Fruit fly (Drosophila melanogaster) whole organism, pupa: Measurements from ENCODE around the gene CG7025.

Source experiments
- CG10348 ChIP-seq: fragments of 200-800 bp; sonication (Bioruptor generic); IDR thresholded peaks from 2 replicates; pipeline ENCODE4 v1.3.6; 2022; ENCODE audit warnings: missing biosample characterization, missing genetic modification characterization
- CG12605 ChIP-seq: fragments of 200-800 bp; sonication (Bioruptor generic); IDR thresholded peaks from 2 replicates; pipeline ENCODE4 v1.3.6; 2022; ENCODE audit warnings: missing biosample characterization, missing genetic modification characterization
- CG13204 ChIP-seq: fragments of 200-800 bp; sonication (Bioruptor generic); optimal IDR thresholded peaks from 2 replicates; lab custom pipeline; 2018; ENCODE audit warnings: missing biosample characterization, mild to moderate bottlenecking, missing genetic modification characterization, moderate library complexity
- CG14655 ChIP-seq: fragments of 200-800 bp; sonication (Bioruptor generic); optimal IDR thresholded peaks from 3 replicates; lab custom pipeline; 2017; ENCODE audit warnings: mild to moderate bottlenecking, missing biosample characterization, missing genetic modification reagents, missing genetic modification characterization
- CG15710 ChIP-seq: fragments of 200-800 bp; sonication (Bioruptor generic); optimal IDR thresholded peaks from 2 replicates; lab custom pipeline; 2018; ENCODE audit warnings: missing biosample characterization, mild to moderate bottlenecking, missing genetic modification characterization, moderate library complexity
- CG17806 ChIP-seq: fragments of 200-800 bp; sonication (Bioruptor generic); optimal IDR thresholded peaks from 2 replicates; lab custom pipeline; 2018; ENCODE audit warnings: missing biosample characterization, mild to moderate bottlenecking, missing genetic modification characterization, moderate library complexity
- CG32121 ChIP-seq: fragments of 200-800 bp; sonication (Bioruptor generic); IDR thresholded peaks from 2 replicates; pipeline ENCODE4 v1.3.6; 2022; ENCODE audit warnings: missing biosample characterization, missing genetic modification characterization
- CG34367 ChIP-seq: fragments of 200-800 bp; sonication (Bioruptor generic); optimal IDR thresholded peaks from 2 replicates; lab custom pipeline; 2018; ENCODE audit warnings: missing biosample characterization, mild to moderate bottlenecking, missing genetic modification characterization
- CG4496 ChIP-seq: fragments of 200-800 bp; sonication (Bioruptor generic); IDR thresholded peaks from 3 replicates; pipeline ENCODE4 v1.3.6; 2022; ENCODE audit warnings: missing biosample characterization, missing genetic modification characterization
- CG8159 ChIP-seq: fragments of 200-800 bp; sonication (Bioruptor generic); optimal IDR thresholded peaks from 3 replicates; lab custom pipeline; 2018; ENCODE audit warnings: missing biosample characterization, mild to moderate bottlenecking, missing genetic modification characterization, moderate library complexity
- CG8301 ChIP-seq: fragments of 200-800 bp; sonication (Bioruptor generic); optimal IDR thresholded peaks from 2 replicates; lab custom pipeline; 2018; ENCODE audit warnings: missing biosample characterization, mild to moderate bottlenecking, missing genetic modification characterization
- CG9948 ChIP-seq: fragments of 200-800 bp; sonication (Bioruptor generic); optimal IDR thresholded peaks from 2 replicates; lab custom pipeline; 2018; ENCODE audit warnings: missing biosample characterization, mild to moderate bottlenecking, missing genetic modification characterization, moderate library complexity
- D1 ChIP-seq: fragments of 200-800 bp; sonication (Bioruptor generic); optimal IDR thresholded peaks from 2 replicates; lab custom pipeline; 2018; ENCODE audit warnings: missing biosample characterization, mild to moderate bottlenecking, missing genetic modification characterization, moderate library complexity
- EcR ChIP-seq: fragments of 200-800 bp; sonication (Bioruptor generic); optimal IDR thresholded peaks from 3 replicates; lab custom pipeline; 2019; ENCODE audit warnings: missing biosample characterization, missing genetic modification characterization, mild to moderate bottlenecking, moderate library complexity, missing genetic modification reagents
- Ets98B ChIP-seq: fragments of 200-800 bp; sonication (Bioruptor generic); IDR thresholded peaks from 2 replicates; pipeline ENCODE4 v1.3.6; 2022; ENCODE audit warnings: missing biosample characterization, missing genetic modification characterization
- Pif1A ChIP-seq: fragments of 200-800 bp; sonication (Bioruptor generic); optimal IDR thresholded peaks from 3 replicates; lab custom pipeline; 2016; ENCODE audit warnings: missing biosample characterization, missing genetic modification characterization
- Pif1B ChIP-seq: fragments of 200-800 bp; sonication (Bioruptor generic); optimal IDR thresholded peaks from 3 replicates; lab custom pipeline; 2016; ENCODE audit warnings: missing biosample characterization, missing genetic modification characterization
- Snoo ChIP-seq: fragments of 200-800 bp; sonication (Bioruptor generic); optimal IDR thresholded peaks from 3 replicates; lab custom pipeline; 2017; ENCODE audit warnings: missing biosample characterization, mild to moderate bottlenecking, missing genetic modification characterization, inconsistent platforms
- fd96Ca ChIP-seq: fragments of 200-800 bp; sonication (Bioruptor generic); IDR thresholded peaks from 3 replicates; pipeline ENCODE4 v1.3.6; 2022; ENCODE audit warnings: missing biosample characterization, missing genetic modification characterization
- gl ChIP-seq: fragments of 200-800 bp; sonication (Bioruptor generic); optimal IDR thresholded peaks from 2 replicates; lab custom pipeline; 2018; ENCODE audit warnings: missing biosample characterization, mild to moderate bottlenecking, missing genetic modification characterization
- rn ChIP-seq: fragments of 200-800 bp; sonication (Bioruptor generic); IDR thresholded peaks from 2 replicates; pipeline ENCODE4 v1.3.6; 2022; ENCODE audit warnings: missing biosample characterization, missing genetic modification characterization

CG7025 gene

DNA sequence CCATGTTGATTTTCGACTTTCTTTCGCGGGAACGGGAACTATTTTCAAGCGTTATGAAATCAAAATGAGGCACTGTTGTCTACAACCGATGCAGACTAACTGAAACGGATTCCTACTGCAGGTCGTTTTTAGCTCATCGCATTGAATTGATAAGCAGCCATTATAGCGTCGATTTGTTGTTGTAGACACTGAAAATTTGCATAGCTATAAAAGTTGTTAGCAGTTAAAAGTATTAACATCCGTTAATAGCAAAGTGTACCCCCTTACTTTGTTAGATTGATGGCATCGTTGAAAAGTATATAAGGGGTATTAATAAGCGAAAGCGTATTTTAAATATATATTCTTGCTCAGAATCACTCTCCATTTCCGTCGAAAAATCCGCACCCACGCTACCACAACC lies 26.9 kb upstream of the CG7025 start, which contains the start of gene CG13793:
CG13793 (minus strand) TSS at position 101 of the 400 bp plus-strand sequence.
- no peak for TF ChIP-seq CG9948 (tag; lab: Kevin White, UChicago)
- TF ChIP-seq CG15710 (tag; lab: Kevin White, UChicago) = no peak
- no peak for TF ChIP-seq CG10348 (GFP tag; lab: Robert Waterston, UW)
- TF ChIP-seq fd96Ca (GFP tag; lab: Robert Waterston, UW) = no peak
- TF ChIP-seq D1 (tag; lab: Kevin White, UChicago) = no peak
- no peak for TF ChIP-seq rn (GFP tag; lab: Robert Waterston, UW)
- no peak for TF ChIP-seq CG32121
- TF ChIP-seq Ets98B (GFP tag; lab: Robert Waterston, UW) = no peak
- no peak for TF ChIP-seq Pif1B
- TF ChIP-seq gl (tag; lab: Kevin White, UChicago) = no peak
- TF ChIP-seq CG17806 (tag; lab: Kevin White, UChicago) = no peak
- TF ChIP-seq Pif1A = no peak
- TF ChIP-seq EcR (GFP tag; lab: Kevin White, UChicago) = no peak
- TF ChIP-seq Snoo (tag; lab: Kevin White, UChicago) = no peak
- TF ChIP-seq CG34367 (tag; lab: Kevin White, UChicago) = no peak
- no peak for TF ChIP-seq CG13204 (GFP tag; lab: Kevin White, UChicago)

DNA sequence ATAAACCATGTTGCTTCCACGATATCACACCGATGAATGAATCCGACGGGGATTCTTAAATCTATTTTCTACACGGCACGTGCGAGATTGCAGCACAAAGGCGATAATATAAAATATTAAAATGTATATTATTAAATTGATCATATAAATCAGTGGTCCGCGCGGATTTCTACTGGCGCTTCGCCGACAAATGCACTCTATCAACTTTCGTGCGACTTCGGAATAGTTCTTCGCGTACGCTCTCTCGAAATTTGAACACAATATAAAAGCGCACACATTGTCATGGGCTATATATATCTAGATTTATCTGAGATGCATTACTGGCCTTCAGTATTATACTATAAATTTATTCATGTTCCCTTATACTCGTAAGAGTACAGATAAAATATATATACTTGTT lies 24.1 kb upstream of the CG7025 start, which contains the start of gene CG33296:
CG33296 (minus strand) TSS at position 101 of the 400 bp plus-strand sequence.
- no peak for TF ChIP-seq gl (tag; lab: Kevin White, UChicago)
- no peak for TF ChIP-seq CG10348 (GFP tag; lab: Robert Waterston, UW)
- TF ChIP-seq CG32121 = no peak
- no peak for TF ChIP-seq CG4496 (GFP tag; lab: Robert Waterston, UW)
- TF ChIP-seq D1 (tag; lab: Kevin White, UChicago) = no peak
- no peak for TF ChIP-seq Snoo (tag; lab: Kevin White, UChicago)
- no peak for TF ChIP-seq rn (GFP tag; lab: Robert Waterston, UW)
- TF ChIP-seq CG8159 (tag; lab: Kevin White, UChicago) = no peak
- no peak for TF ChIP-seq CG13204 (GFP tag; lab: Kevin White, UChicago)

DNA sequence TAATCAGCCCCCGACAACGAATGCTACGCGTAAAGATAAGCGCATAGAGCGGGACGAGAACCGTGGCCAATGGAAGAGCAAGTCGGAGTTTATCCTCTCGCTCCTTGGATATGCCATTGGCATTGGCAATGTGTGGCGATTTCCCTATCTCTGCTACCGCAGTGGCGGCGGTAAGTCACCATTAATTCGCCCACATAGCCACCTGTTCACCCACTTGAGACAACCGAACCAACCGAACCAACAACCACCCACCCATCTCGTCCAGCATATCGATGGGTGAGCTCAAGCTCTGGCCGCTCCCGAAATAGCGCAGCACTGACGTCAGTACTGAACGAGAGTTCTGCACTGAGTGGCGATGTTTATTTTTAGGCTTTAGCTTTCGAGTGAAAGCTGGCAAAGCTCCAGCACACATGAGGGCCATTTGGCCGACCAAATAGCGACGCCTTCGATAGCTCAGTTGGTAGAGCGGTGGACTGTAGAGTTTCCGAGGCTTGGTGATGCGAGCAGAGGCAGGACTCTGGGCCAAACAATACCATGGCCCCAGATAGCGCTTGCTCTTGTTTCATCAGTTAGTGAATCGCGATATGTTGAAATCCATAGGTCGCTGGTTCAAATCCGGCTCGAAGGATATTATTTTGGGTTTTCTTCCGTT lies 18.7 kb upstream of the CG7025 start:
- no peak for TF ChIP-seq CG12605
- no peak for TF ChIP-seq gl (tag; lab: Kevin White, UChicago)
- 0 out of 3 replicates have a peak, but pooled peaks have one; percentile 18 for TF ChIP-seq CG4496 (GFP tag; lab: Robert Waterston, UW)

DNA sequence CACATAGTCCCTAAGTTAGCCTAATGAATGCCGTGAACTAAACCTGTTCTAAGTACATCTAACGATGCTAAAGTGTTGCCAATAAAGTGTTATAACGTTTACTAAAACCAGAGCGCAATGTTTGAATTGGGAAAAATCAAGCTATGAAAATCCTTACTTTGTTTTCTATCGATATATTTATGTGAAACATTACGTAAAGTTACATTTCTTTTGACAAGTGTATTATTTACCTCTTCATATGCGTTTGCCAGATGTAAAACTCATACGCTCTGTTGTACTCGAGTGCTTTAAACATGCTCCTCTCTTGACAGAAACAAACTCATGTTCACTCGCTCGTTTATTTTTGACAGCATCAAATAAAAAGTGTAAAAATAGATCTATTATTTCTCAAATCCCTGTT lies 18.1 kb upstream of the CG7025 start, which contains the start of gene Ntl:
Ntl (plus strand) TSS at position 301 of the 400 bp plus-strand sequence.
- TF ChIP-seq CG4496 (GFP tag; lab: Robert Waterston, UW) (no peak), D1 (tag; lab: Kevin White, UChicago) (no peak), CG12605 (no peak), CG32121 (no peak), CG8301 (tag; lab: Kevin White, UChicago) (no peak), Ets98B (GFP tag; lab: Robert Waterston, UW) (no peak), CG13204 (GFP tag; lab: Kevin White, UChicago) (no peak), CG17806 (tag; lab: Kevin White, UChicago) (no peak), rn (GFP tag; lab: Robert Waterston, UW) (no peak), CG8159 (tag; lab: Kevin White, UChicago) (no peak), CG14655 (GFP tag; lab: Kevin White, UChicago) (no peak), Pif1A (no peak), gl (tag; lab: Kevin White, UChicago) (no peak), Pif1B (no peak)
- TF ChIP-seq, all 21 proteins: peak for 0

DNA sequence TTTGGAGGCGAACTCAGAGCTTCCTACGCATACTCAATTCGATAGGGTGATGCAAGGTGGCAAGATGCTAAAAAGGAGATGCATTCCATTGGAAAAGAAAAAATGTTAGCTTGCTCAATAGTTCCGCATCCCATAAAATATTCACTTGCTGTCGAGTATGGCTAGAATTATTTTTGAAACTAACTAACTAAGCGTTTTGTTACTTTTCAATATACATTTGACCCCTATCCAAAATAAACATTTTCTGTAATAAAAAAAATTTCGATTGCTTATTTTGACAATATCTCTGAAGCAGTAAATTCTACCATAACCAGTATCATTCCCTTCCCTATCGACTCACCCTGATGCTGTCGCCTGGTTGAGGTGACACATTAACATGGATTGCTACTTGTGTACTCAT lies 11.1 kb upstream of the CG7025 start:
- TF ChIP-seq CG17806 (tag; lab: Kevin White, UChicago) = peak; percentile 73
- no peak for TF ChIP-seq rn (GFP tag; lab: Robert Waterston, UW)
- TF ChIP-seq fd96Ca (GFP tag; lab: Robert Waterston, UW) = 0 out of 3 replicates have a peak, but pooled peaks have one; percentile 40
- peak; percentile 20 for TF ChIP-seq gl (tag; lab: Kevin White, UChicago)
- peak; percentile 57 for TF ChIP-seq CG8301 (tag; lab: Kevin White, UChicago)
- TF ChIP-seq CG32121 = no peak
- TF ChIP-seq CG10348 (GFP tag; lab: Robert Waterston, UW) = no peak
- TF ChIP-seq Pif1B = peak; percentile 73
- TF ChIP-seq CG34367 (tag; lab: Kevin White, UChicago) = peak; percentile 60
- peak; percentile 51 for TF ChIP-seq CG14655 (GFP tag; lab: Kevin White, UChicago)
- TF ChIP-seq CG9948 (tag; lab: Kevin White, UChicago) = peak; percentile 38
- TF ChIP-seq Snoo (tag; lab: Kevin White, UChicago) = peak; percentile 75
- TF ChIP-seq EcR (GFP tag; lab: Kevin White, UChicago) = no peak
- peak; percentile 20; the same call in 1 of the 2 replicates for TF ChIP-seq CG12605
- peak; percentile 88 for TF ChIP-seq CG15710 (tag; lab: Kevin White, UChicago)
- peak; percentile 87 for TF ChIP-seq CG8159 (tag; lab: Kevin White, UChicago)
- TF ChIP-seq CG13204 (GFP tag; lab: Kevin White, UChicago) = peak; percentile 21
- 0 out of 2 replicates have a peak, but pooled peaks have one; percentile 22 for TF ChIP-seq Ets98B (GFP tag; lab: Robert Waterston, UW)
- TF ChIP-seq CG4496 (GFP tag; lab: Robert Waterston, UW) = peak; percentile 55; the same call in 2 of the 3 replicates
- no peak for TF ChIP-seq D1 (tag; lab: Kevin White, UChicago)
- peak; percentile 79 for TF ChIP-seq Pif1A
